Worm (Caenorhabditis elegans) whole organism, L4 larva: ENCODE measurements around the gene sdhb-1.

ENCODE experiments used
- lir-3 ChIP-seq: sonication (generic microtip); optimal IDR thresholded peaks from 2 replicates; lab custom pipeline; 2016; ENCODE audit warnings: mild to moderate bottlenecking, missing genetic modification characterization, missing compliant biosample characterization
- nhr-77 ChIP-seq: fragments of 150-350 bp; optimal IDR thresholded peaks from 2 replicates; lab custom pipeline; 2014; ENCODE audit warnings: missing biosample characterization, missing genetic modification characterization

DNA sequence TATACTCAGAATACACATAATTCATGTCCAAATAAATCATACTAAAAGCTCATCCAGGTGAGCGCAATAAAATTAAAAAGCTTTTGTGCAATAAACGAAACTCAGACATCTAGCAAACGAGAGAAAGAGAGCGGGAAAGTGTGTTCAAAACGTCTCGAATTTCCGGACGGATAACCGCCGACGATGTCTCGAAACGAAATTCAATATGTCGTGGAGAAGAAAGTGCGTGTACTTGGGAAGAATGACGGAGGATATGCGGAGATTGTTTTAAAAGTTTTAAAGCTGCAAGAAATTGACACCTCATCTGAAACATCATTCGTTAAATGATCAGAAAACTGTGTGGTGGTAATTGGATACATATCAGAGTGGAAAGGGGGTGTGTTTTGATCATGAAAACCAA is 37.8 kb downstream of the sdhb-1 start:
- TF ChIP-seq nhr-77 (tag; lab: Kevin White, UChicago) (no peak), lir-3 (tag; lab: Kevin White, UChicago) (no peak)
